Fruit fly (Drosophila melanogaster) whole organism, embryonic: ENCODE measurements around the gene TwdlE.

ENCODE experiments used
- Asciz ChIP-seq: fragments of 200-800 bp; sonication (Bioruptor generic); optimal IDR thresholded peaks from 2 replicates; lab custom pipeline; 2017; ENCODE audit warnings: missing biosample characterization, mild to moderate bottlenecking, missing genetic modification characterization, missing genetic modification reagents
- Bgb ChIP-seq: fragments of 200-800 bp; sonication (Bioruptor generic); IDR thresholded peaks from 2 replicates; pipeline ENCODE4 v1.3.6; 2022; ENCODE audit warnings: missing biosample characterization, missing genetic modification characterization; ENCODE audit not compliant: partially characterized antibody
- C15 ChIP-seq: fragments of 200-800 bp; sonication (Bioruptor generic); IDR thresholded peaks from 3 replicates; pipeline ENCODE4 v1.3.6; 2022; ENCODE audit warnings: missing biosample characterization, missing genetic modification characterization
- CG10274 ChIP-seq: fragments of 200-800 bp; sonication (Bioruptor generic); optimal IDR thresholded peaks from 3 replicates; lab custom pipeline; 2017; ENCODE audit warnings: missing biosample characterization, mild to moderate bottlenecking, missing genetic modification characterization
- CG13287 ChIP-seq: fragments of 200-800 bp; sonication (Bioruptor generic); IDR thresholded peaks from 2 replicates; pipeline ENCODE4 v1.3.6; 2022; ENCODE audit warnings: missing biosample characterization, missing genetic modification characterization; ENCODE audit not compliant: partially characterized antibody
- CG13775 ChIP-seq: fragments of 200-800 bp; sonication (Bioruptor generic); optimal IDR thresholded peaks from 3 replicates; lab custom pipeline; 2017; ENCODE audit warnings: missing biosample characterization, mild to moderate bottlenecking, missing genetic modification characterization
- CG1603 ChIP-seq: fragments of 200-800 bp; sonication (Bioruptor generic); optimal IDR thresholded peaks from 2 replicates; lab custom pipeline; 2019; ENCODE audit warnings: missing biosample characterization, mild to moderate bottlenecking, missing genetic modification characterization, moderate library complexity
- CG16863 ChIP-seq: fragments of 200-800 bp; sonication (Bioruptor generic); optimal IDR thresholded peaks from 3 replicates; lab custom pipeline; 2016; ENCODE audit warnings: missing biosample characterization, missing genetic modification characterization
- CG17829 ChIP-seq: fragments of 200-800 bp; optimal IDR thresholded peaks from 2 replicates; lab custom pipeline; 2019; ENCODE audit warnings: missing biosample characterization, mild to moderate bottlenecking, missing genetic modification characterization, moderate library complexity
- CG2875 ChIP-seq: fragments of 200-800 bp; sonication (Bioruptor generic); optimal IDR thresholded peaks from 2 replicates; lab custom pipeline; 2017; ENCODE audit warnings: missing biosample characterization, mild to moderate bottlenecking, missing genetic modification characterization, missing genetic modification reagents
- CG2889 ChIP-seq: fragments of 200-800 bp; sonication (Bioruptor generic); IDR thresholded peaks from 3 replicates; pipeline ENCODE4 v1.3.6; 2022; ENCODE audit warnings: missing biosample characterization, missing genetic modification characterization
- CG3065 ChIP-seq: fragments of 200-800 bp; sonication (Bioruptor generic); optimal IDR thresholded peaks from 2 replicates; lab custom pipeline; 2016; ENCODE audit warnings: missing biosample characterization, missing genetic modification characterization
- CG31441 ChIP-seq: fragments of 200-800 bp; sonication (Bioruptor generic); IDR thresholded peaks from 2 replicates; pipeline ENCODE4 v1.3.6; 2022; ENCODE audit warnings: missing biosample characterization, missing genetic modification characterization
- CG32767 ChIP-seq: fragments of 200-800 bp; sonication (Bioruptor generic); IDR thresholded peaks from 2 replicates; pipeline ENCODE4 v1.3.6; 2022; ENCODE audit warnings: missing biosample characterization, missing genetic modification characterization
- CG43689 ChIP-seq: fragments of 200-800 bp; sonication (Bioruptor generic); IDR thresholded peaks from 2 replicates; pipeline ENCODE4 v1.3.6; 2022; ENCODE audit warnings: missing biosample characterization, missing genetic modification characterization
- CG4404 ChIP-seq: fragments of 200-800 bp; sonication (Bioruptor generic); IDR thresholded peaks from 2 replicates; pipeline ENCODE4 v1.3.6; 2022; ENCODE audit warnings: missing biosample characterization, missing genetic modification characterization
- CG4854 ChIP-seq: fragments of 200-800 bp; sonication (Bioruptor generic); optimal IDR thresholded peaks from 2 replicates; lab custom pipeline; 2016; ENCODE audit warnings: missing biosample characterization, missing genetic modification characterization, inconsistent platforms
- CG7357 ChIP-seq: fragments of 200-800 bp; sonication (Bioruptor generic); IDR thresholded peaks from 3 replicates; pipeline ENCODE4 v1.3.6; 2022; ENCODE audit warnings: missing biosample characterization, missing genetic modification characterization
- CG7928 ChIP-seq: fragments of 200-800 bp; sonication (Bioruptor generic); optimal IDR thresholded peaks from 2 replicates; lab custom pipeline; 2017; ENCODE audit warnings: missing biosample characterization, mild to moderate bottlenecking, missing genetic modification characterization
- CTCF ChIP-seq: fragments of 200-800 bp; sonication (Bioruptor generic); optimal IDR thresholded peaks from 2 replicates; lab custom pipeline; 2017; ENCODE audit warnings: missing biosample characterization, mild to moderate bottlenecking, missing genetic modification characterization, moderate library complexity
- CoRest ChIP-seq: fragments of 200-800 bp; sonication (Bioruptor generic); optimal IDR thresholded peaks from 3 replicates; lab custom pipeline; 2018; ENCODE audit warnings: missing biosample characterization, mild to moderate bottlenecking, missing genetic modification characterization, moderate library complexity
- Dek ChIP-seq: fragments of 200-800 bp; sonication (Bioruptor generic); optimal IDR thresholded peaks from 3 replicates; lab custom pipeline; 2019; ENCODE audit warnings: missing biosample characterization, mild to moderate bottlenecking, missing genetic modification characterization, moderate library complexity
- Dip2 ChIP-seq: fragments of 200-800 bp; sonication (Bioruptor generic); IDR thresholded peaks from 2 replicates; pipeline ENCODE4 v1.3.6; 2022; ENCODE audit warnings: missing biosample characterization, missing genetic modification characterization
- Eip74EF ChIP-seq, 2 experiments: fragments of 200-800 bp in 1 of 2; fragments of >200 bp in 1 of 2; sonication (Bioruptor generic) in 1 of 2; optimal IDR thresholded peaks; 2 replicates each; lab custom pipeline; 2017 to 2019; ENCODE audit warnings: missing biosample characterization in 2 of 2, missing genetic modification characterization in 2 of 2, mild to moderate bottlenecking in 1 of 2, moderate library complexity in 1 of 2
- Ets97D ChIP-seq: fragments of 200-800 bp; sonication (Bioruptor generic); optimal IDR thresholded peaks from 3 replicates; lab custom pipeline; 2016; ENCODE audit warnings: missing biosample characterization, missing genetic modification characterization
- Fer2 ChIP-seq: fragments of 200-800 bp; sonication (Bioruptor generic); optimal IDR thresholded peaks from 2 replicates; lab custom pipeline; 2018; ENCODE audit warnings: missing biosample characterization, mild to moderate bottlenecking, missing genetic modification characterization, moderate library complexity
- Gsc ChIP-seq: fragments of 200-800 bp; sonication (Bioruptor generic); IDR thresholded peaks from 2 replicates; pipeline ENCODE4 v1.3.6; 2022; ENCODE audit warnings: missing biosample characterization, missing genetic modification characterization
- HLH54F ChIP-seq: fragments of 200-800 bp; sonication (Bioruptor generic); optimal IDR thresholded peaks from 3 replicates; lab custom pipeline; 2016; ENCODE audit warnings: missing biosample characterization, missing genetic modification characterization
- Hmr ChIP-seq: fragments of 200-800 bp; sonication (Bioruptor generic); optimal IDR thresholded peaks from 3 replicates; lab custom pipeline; 2017; ENCODE audit warnings: mild to moderate bottlenecking, missing biosample characterization, missing genetic modification reagents, missing genetic modification characterization
- Oli ChIP-seq: fragments of 200-800 bp; sonication (Bioruptor generic); optimal IDR thresholded peaks from 2 replicates; lab custom pipeline; 2018; ENCODE audit warnings: missing biosample characterization, mild to moderate bottlenecking, missing genetic modification characterization, moderate library complexity
- Opbp ChIP-seq: fragments of 200-800 bp; sonication (Bioruptor generic); IDR thresholded peaks from 3 replicates; pipeline ENCODE4 v1.3.6; 2022; ENCODE audit warnings: missing biosample characterization, missing genetic modification characterization; ENCODE audit not compliant: partially characterized antibody
- PHDP ChIP-seq: fragments of 200-800 bp; sonication (Bioruptor generic); optimal IDR thresholded peaks from 3 replicates; lab custom pipeline; 2018; ENCODE audit warnings: missing biosample characterization, mild to moderate bottlenecking, missing genetic modification characterization, moderate library complexity
- Sox100B ChIP-seq: fragments of 200-800 bp; sonication (Bioruptor generic); optimal IDR thresholded peaks from 3 replicates; lab custom pipeline; 2018; ENCODE audit warnings: missing biosample characterization, mild to moderate bottlenecking, missing genetic modification characterization
- Sox102F ChIP-seq: fragments of 200-800 bp; sonication (Bioruptor generic); optimal IDR thresholded peaks from 2 replicates; lab custom pipeline; 2018; ENCODE audit warnings: missing biosample characterization, mild to moderate bottlenecking, missing genetic modification characterization, moderate library complexity
- Trl ChIP-seq, 3 experiments: fragments of >200 bp in 2 of 3; fragments of 200-800 bp in 1 of 3; sonication (Bioruptor generic) in 1 of 3; optimal IDR thresholded peaks; 2 replicates in 1 of 3; 3 replicates in 2 of 3; lab custom pipeline; 2016 to 2017; ENCODE audit warnings: missing biosample characterization in 1 of 3, missing genetic modification characterization in 1 of 3
- ash1 ChIP-seq: fragments of 200-800 bp; sonication (Bioruptor generic); optimal IDR thresholded peaks from 2 replicates; lab custom pipeline; 2018; ENCODE audit warnings: missing biosample characterization, mild to moderate bottlenecking, missing genetic modification characterization
- ato ChIP-seq: fragments of 200-800 bp; sonication (Bioruptor generic); IDR thresholded peaks from 2 replicates; pipeline ENCODE4 v1.3.6; 2022; ENCODE audit warnings: missing biosample characterization, missing genetic modification characterization; ENCODE audit not compliant: partially characterized antibody
- chn ChIP-seq: fragments of 200-800 bp; sonication (Bioruptor generic); optimal IDR thresholded peaks from 2 replicates; lab custom pipeline; 2016; ENCODE audit warnings: missing biosample characterization, missing genetic modification characterization
- dmrt11E ChIP-seq: fragments of 200-800 bp; sonication (Bioruptor generic); optimal IDR thresholded peaks from 3 replicates; lab custom pipeline; 2018; ENCODE audit warnings: missing biosample characterization, mild to moderate bottlenecking, missing genetic modification characterization, moderate library complexity
- hbn ChIP-seq: fragments of 200-800 bp; sonication (Bioruptor generic); IDR thresholded peaks from 2 replicates; pipeline ENCODE4 v1.3.6; 2022; ENCODE audit warnings: missing biosample characterization, missing genetic modification characterization; ENCODE audit not compliant: partially characterized antibody
- mam ChIP-seq: fragments of 200-800 bp; sonication (Bioruptor generic); optimal IDR thresholded peaks from 3 replicates; lab custom pipeline; 2016; ENCODE audit warnings: missing biosample characterization, missing genetic modification characterization
- org-1 ChIP-seq: fragments of 200-800 bp; sonication (Bioruptor generic); optimal IDR thresholded peaks from 2 replicates; lab custom pipeline; 2017; ENCODE audit warnings: missing biosample characterization, missing genetic modification characterization
- pan ChIP-seq, 4 experiments: fragments of >200 bp in 3 of 4; fragments of 200-800 bp in 1 of 4; sonication (Bioruptor generic) in 1 of 4; optimal IDR thresholded peaks in 3 of 4; IDR thresholded peaks in 1 of 4; 2 replicates each; pipeline versions ENCODE4 v1.3.6 to Lab custom; 2017 to 2022; ENCODE audit warnings: missing biosample characterization in 2 of 4, missing genetic modification characterization in 2 of 4, mixed read lengths in 1 of 4
- sisA ChIP-seq: fragments of 200-800 bp; sonication (Bioruptor generic); IDR thresholded peaks from 2 replicates; pipeline ENCODE4 v1.3.6; 2022; ENCODE audit warnings: missing biosample characterization, missing genetic modification characterization
- sqz ChIP-seq: fragments of 200-800 bp; sonication (Bioruptor generic); optimal IDR thresholded peaks from 3 replicates; lab custom pipeline; 2018; ENCODE audit warnings: missing biosample characterization, mild to moderate bottlenecking, missing genetic modification characterization
- stc ChIP-seq: fragments of 200-800 bp; sonication (Bioruptor generic); IDR thresholded peaks from 2 replicates; pipeline ENCODE4 v1.3.6; 2022; ENCODE audit warnings: missing biosample characterization, missing genetic modification characterization
- trh ChIP-seq: fragments of 200-800 bp; sonication (Bioruptor generic); optimal IDR thresholded peaks from 2 replicates; lab custom pipeline; 2016; ENCODE audit warnings: missing biosample characterization, missing genetic modification characterization
- tup ChIP-seq: fragments of 200-800 bp; sonication (Bioruptor generic); optimal IDR thresholded peaks from 2 replicates; lab custom pipeline; 2016; ENCODE audit warnings: missing biosample characterization, mild to moderate bottlenecking, missing genetic modification characterization, moderate library complexity
- twi ChIP-seq: fragments of 200-800 bp; optimal IDR thresholded peaks from 2 replicates; lab custom pipeline; 2019; ENCODE audit warnings: missing biosample characterization, mild to moderate bottlenecking, missing genetic modification characterization, moderate library complexity
- yki ChIP-seq: fragments of >200 bp; optimal IDR thresholded peaks from 3 replicates; lab custom pipeline; 2018

The TwdlE gene

DNA sequence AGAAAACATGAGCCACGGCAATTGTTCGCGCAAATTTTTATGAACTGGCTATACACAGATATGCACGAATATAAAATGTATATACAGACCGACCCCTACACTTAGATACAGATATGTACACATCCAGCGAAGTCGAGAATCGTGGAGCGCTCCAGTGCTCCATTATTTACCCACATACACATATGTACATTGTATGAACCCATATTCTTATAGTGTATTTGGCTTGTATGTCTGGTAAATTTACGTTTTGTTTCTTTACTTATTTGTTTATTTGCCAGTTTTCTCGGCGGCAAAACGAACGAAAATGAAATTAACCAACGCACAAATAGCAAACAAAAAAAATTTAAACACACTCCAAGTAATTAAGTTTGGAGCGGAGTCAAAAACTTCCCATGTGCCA is 47.3 kb downstream of the TwdlE start (continued):
- peak; percentile 57 for TF ChIP-seq PHDP (tag; lab: Kevin White, UChicago)
- peak; percentile 65 for TF ChIP-seq Hmr
- TF ChIP-seq CG13287 = no peak
- peak; percentile 61 for TF ChIP-seq tup (GFP tag; lab: Kevin White, UChicago)
- no peak for TF ChIP-seq twi
- TF ChIP-seq Ets97D = peak; percentile 18
- TF ChIP-seq Gsc = no peak
- TF ChIP-seq Bgb (GFP tag; lab: Robert Waterston, UW) = no peak
- no peak for TF ChIP-seq sisA
- peak; percentile 14 for TF ChIP-seq CG10274 (GFP tag; lab: Kevin White, UChicago)
- no peak for TF ChIP-seq hbn
- no peak for TF ChIP-seq CG2889 (GFP tag; lab: Robert Waterston, UW)
- no peak for TF ChIP-seq Opbp (GFP tag; lab: Robert Waterston, UW)
- peak; percentile 35 for TF ChIP-seq CG2875 (GFP tag; lab: Kevin White, UChicago)
- TF ChIP-seq Sox100B = no peak
- TF ChIP-seq CG32767 (GFP tag; lab: Robert Waterston, UW) = peak; percentile 46; the same call in 1 of the 2 replicates
- TF ChIP-seq chn (GFP tag; lab: Kevin White, UChicago) = no peak
- no peak for TF ChIP-seq yki (lab: Kevin White, UChicago)
- TF ChIP-seq CG43689 (GFP tag; lab: Robert Waterston, UW) = no peak
- TF ChIP-seq CG16863 = no peak
- TF ChIP-seq CG13775 = no peak
- TF ChIP-seq Oli (tag; lab: Kevin White, UChicago) = no peak
- TF ChIP-seq dmrt11E (tag; lab: Kevin White, UChicago) = peak; percentile 44
- no peak for TF ChIP-seq Sox102F (GFP tag; lab: Kevin White, UChicago)
- TF ChIP-seq Eip74EF (GFP tag; optimal IDR thresholded peaks at IDR 0.05; lab: Kevin White, UChicago) = peak in 1 of 2 experiments; percentile 28
- peak; percentile 75 for TF ChIP-seq Fer2 (tag; lab: Kevin White, UChicago)
- TF ChIP-seq CG17829 (tag; lab: Kevin White, UChicago) = peak; percentile 3
- TF ChIP-seq stc (GFP tag; lab: Robert Waterston, UW) = no peak; the same call in 1 of the 2 replicates
- TF ChIP-seq ash1 (GFP tag; lab: Kevin White, UChicago) = peak; percentile 56
- no peak for TF ChIP-seq HLH54F (GFP tag; lab: Kevin White, UChicago)
- TF ChIP-seq C15 (GFP tag; lab: Robert Waterston, UW) = no peak
- TF ChIP-seq CG4854 (GFP tag; lab: Kevin White, UChicago) = peak; percentile 32
- peak; percentile 1 for TF ChIP-seq CoRest
- TF ChIP-seq ato (GFP tag; lab: Robert Waterston, UW) = no peak
- TF ChIP-seq org-1 = peak; percentile 35
- no peak for TF ChIP-seq Trl (optimal IDR thresholded peaks at IDR 0.05; lab: Kevin White, UChicago)
- TF ChIP-seq Trl (GFP tag; optimal IDR thresholded peaks at IDR 0.05; lab: Kevin White, UChicago) = no peak
- TF ChIP-seq CG4404 (GFP tag; lab: Robert Waterston, UW) = no peak
- no peak for TF ChIP-seq CG7357 (GFP tag; lab: Robert Waterston, UW)
- TF ChIP-seq trh (GFP tag; lab: Kevin White, UChicago) = no peak
- TF ChIP-seq CTCF (GFP tag; lab: Kevin White, UChicago) = no peak
- peak; percentile 35 for TF ChIP-seq CG1603 (tag; lab: Kevin White, UChicago)
- TF ChIP-seq pan (optimal IDR thresholded peaks at IDR 0.05; lab: Kevin White, UChicago) = no peak
- peak in 1 of 2 experiments; percentile 43 for TF ChIP-seq pan (GFP tag; optimal IDR thresholded peaks at IDR 0.05 in 1 of 2, IDR thresholded peaks at IDR 0.05 in 1 of 2)
- TF ChIP-seq CG3065 (GFP tag; lab: Kevin White, UChicago) = no peak
- no peak for TF ChIP-seq CG7928 (GFP tag; lab: Kevin White, UChicago)
- peak; percentile 1 for TF ChIP-seq mam (GFP tag; lab: Kevin White, UChicago)
- TF ChIP-seq Dek (tag; lab: Kevin White, UChicago) = peak; percentile 51
- no peak for TF ChIP-seq Dip2
- TF ChIP-seq Asciz = peak; percentile 72
- TF ChIP-seq CG31441 (GFP tag; lab: Robert Waterston, UW) = no peak
- TF ChIP-seq sqz (GFP tag; lab: Kevin White, UChicago) = peak; percentile 17
